Worm (Caenorhabditis elegans): ENCODE measurements around the gene srg-7.
A peak's percentile ranks its signal among the peaks of the same experiment; 100 is the strongest.

DNA sequence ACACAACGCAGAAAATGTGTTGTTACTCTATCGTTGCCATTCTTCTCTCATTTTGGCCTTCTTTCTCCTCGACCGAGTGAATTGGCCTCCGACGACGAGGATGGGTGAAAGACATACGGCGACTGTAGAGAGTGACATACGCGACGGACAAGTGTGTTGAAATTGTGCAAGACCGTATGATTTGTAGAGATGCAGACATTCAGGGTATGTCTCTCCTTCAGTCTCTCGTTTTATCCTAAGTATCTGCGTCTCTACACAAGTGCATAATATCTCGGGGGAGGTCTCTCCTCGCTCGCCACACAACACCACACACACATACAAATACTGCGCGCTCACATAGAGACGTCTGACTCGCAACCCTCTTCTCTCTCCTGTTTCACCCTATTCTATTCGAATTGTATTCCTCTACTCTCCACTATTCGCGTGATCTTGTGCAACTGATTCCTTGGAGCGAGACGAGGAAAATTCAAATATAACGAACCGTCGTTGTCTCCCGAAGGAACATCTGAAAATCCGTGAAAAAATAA is 12.2 kb upstream of the srg-7 start, which contains the start of gene hmg-1.2:
- TF ChIP-seq lsy-2 (tag; optimal IDR thresholded peaks at IDR 0.05): peak; percentile 68
- no peak for TF ChIP-seq elt-1 (tag; optimal IDR thresholded peaks at IDR 0.05; ENCODE audit: borderline replicate concordance, insufficient read depth)
- peak; percentile 32 for TF ChIP-seq unc-39 (tag; optimal IDR thresholded peaks at IDR 0.05)
- TF ChIP-seq elt-3 (tag; optimal IDR thresholded peaks at IDR 0.05): no peak
- TF ChIP-seq bed-3 (GFP tag; optimal IDR thresholded peaks at IDR 0.05): no peak
- no peak for TF ChIP-seq nhr-28 (tag; optimal IDR thresholded peaks at IDR 0.05)
- no peak for TF ChIP-seq mep-1 (tag; optimal IDR thresholded peaks at IDR 0.05)
- TF ChIP-seq blmp-1 (tag; optimal IDR thresholded peaks at IDR 0.05): peak; percentile 13
- no peak for TF ChIP-seq sem-2 (GFP tag; optimal IDR thresholded peaks at IDR 0.05)
- no peak for TF ChIP-seq mab-5 (tag; optimal IDR thresholded peaks at IDR 0.05)
- no peak for TF ChIP-seq ztf-11 (tag; optimal IDR thresholded peaks at IDR 0.05)
- no peak for TF ChIP-seq flh-1 (GFP tag; optimal IDR thresholded peaks at IDR 0.05)
- TF ChIP-seq unc-62 (GFP tag; optimal IDR thresholded peaks at IDR 0.05): peak; percentile 92
- TF ChIP-seq drap-1 (GFP tag; optimal IDR thresholded peaks at IDR 0.05): peak; percentile 59

Measured in whole organism, mixed stage, embryonic.